Worm (Caenorhabditis elegans) whole organism, early embryonic: ENCODE measurements around the gene C03H5.6.

ENCODE experiments used
- aly-1 ChIP-seq: sonication (generic microtip); optimal IDR thresholded peaks from 2 replicates; lab custom pipeline; 2016; ENCODE audit warnings: missing genetic modification characterization, missing compliant biosample characterization
- ama-1 ChIP-seq: fragments of 150-350 bp; optimal IDR thresholded peaks from 2 replicates; lab custom pipeline; 2014
- ceh-36 ChIP-seq: sonication (generic microtip); optimal IDR thresholded peaks from 2 replicates; lab custom pipeline; 2016; ENCODE audit warnings: missing genetic modification characterization, inconsistent platforms, missing compliant biosample characterization
- ets-7 ChIP-seq: sonication (generic microtip); optimal IDR thresholded peaks from 2 replicates; lab custom pipeline; 2016; ENCODE audit warnings: missing genotype, missing genetic modification characterization, missing compliant biosample characterization
- flt-1 ChIP-seq: fragments of 200-800 bp; sonication (Bioruptor generic); IDR thresholded peaks from 2 replicates; pipeline ENCODE4 v1.3.6; 2022; ENCODE audit warnings: missing genetic modification characterization, missing compliant biosample characterization
- hmbx-1 ChIP-seq: sonication (generic microtip); optimal IDR thresholded peaks from 2 replicates; lab custom pipeline; 2016; ENCODE audit warnings: mild to moderate bottlenecking, missing genetic modification characterization, missing compliant biosample characterization
- hnd-1 ChIP-seq: sonication (generic microtip); optimal IDR thresholded peaks from 2 replicates; lab custom pipeline; 2016; ENCODE audit warnings: missing genetic modification characterization, missing compliant biosample characterization
- scrt-1 ChIP-seq: fragments of 200-800 bp; sonication (Bioruptor generic); IDR thresholded peaks from 2 replicates; pipeline ENCODE4 v1.3.6; 2022; ENCODE audit warnings: missing genetic modification characterization, missing compliant biosample characterization
- tbx-11 ChIP-seq: fragments of 200-800 bp; sonication (Bioruptor generic); IDR thresholded peaks from 2 replicates; pipeline ENCODE4 v1.3.6; 2022; ENCODE audit warnings: missing genetic modification characterization, missing compliant biosample characterization
- tbx-37 ChIP-seq: fragments of 200-800 bp; sonication (Bioruptor generic); conservative IDR thresholded peaks from 2 replicates; pipeline ENCODE4 v1.3.6; 2022; ENCODE audit warnings: missing genetic modification reagents, missing genetic modification characterization, missing compliant biosample characterization

- TF ChIP-seq flt-1 = no peak
- no peak for TF ChIP-seq hmbx-1 (tag; lab: Kevin White, UChicago)
- no peak for TF ChIP-seq tbx-37 (GFP tag; lab: Robert Waterston, UW)
- no peak for TF ChIP-seq ama-1 (lab: Kevin White, UChicago)
- no peak for TF ChIP-seq aly-1 (tag; lab: Kevin White, UChicago)
- no peak for TF ChIP-seq tbx-11 (GFP tag; lab: Robert Waterston, UW)
- no peak for TF ChIP-seq ceh-36 (tag; lab: Kevin White, UChicago)
- TF ChIP-seq hnd-1 = no peak
- no peak for TF ChIP-seq scrt-1 (GFP tag; lab: Robert Waterston, UW)
- TF ChIP-seq ets-7 (tag; lab: Kevin White, UChicago) = no peak
These were observed 31.8 kb downstream of the C03H5.6 start, which contains the start of gene ptr-3 for ce11 chrII:367455-367854.
